Fruit fly (Drosophila melanogaster): ENCODE data around the gene CG17036.

Gene CG17036

dm6 chr2L:12720430-12721396 is 20.2 kb upstream of the CG17036 start (continued):
- TF ChIP-seq CG11294 (GFP tag; IDR thresholded peaks at IDR 0.05), result peak; percentile 36; the same call in 1 of the 2 replicates
- peak; percentile 54 for TF ChIP-seq Ets96B (tag; optimal IDR thresholded peaks at IDR 0.05)
- TF ChIP-seq lz (GFP tag; optimal IDR thresholded peaks at IDR 0.05), result peak; percentile 24
- no peak for TF ChIP-seq CG8319 (GFP tag; optimal IDR thresholded peaks at IDR 0.05)
- no peak for TF ChIP-seq fd85E (GFP tag; optimal IDR thresholded peaks at IDR 0.05)
- TF ChIP-seq CG9139 (GFP tag; optimal IDR thresholded peaks at IDR 0.05), result no peak
- TF ChIP-seq Lpt (GFP tag; optimal IDR thresholded peaks at IDR 0.05), result peak; percentile 3

dm6 chr2L:12719712-12720429 is 19.3 kb upstream of the CG17036 start:
- TF ChIP-seq Sox14 (GFP tag; optimal IDR thresholded peaks at IDR 0.05) (peak; percentile 31), CG8119 (GFP tag; IDR thresholded peaks at IDR 0.05) (no peak), ss (GFP tag; optimal IDR thresholded peaks at IDR 0.05) (no peak), CG6276 (GFP tag; optimal IDR thresholded peaks at IDR 0.05) (no peak), Eip78C (GFP tag) (peak; percentile 72), CG6808 (GFP tag; optimal IDR thresholded peaks at IDR 0.05) (peak; percentile 18), CG34406 (GFP tag; optimal IDR thresholded peaks at IDR 0.05) (no peak), CG6792 (GFP tag; optimal IDR thresholded peaks at IDR 0.05) (no peak), eg (GFP tag; IDR thresholded peaks at IDR 0.05) (0 out of 3 replicates have a peak, but pooled peaks have one; percentile 27), Eip93F (GFP tag; optimal IDR thresholded peaks at IDR 0.05) (no peak), pdm3 (GFP tag; optimal IDR thresholded peaks at IDR 0.05) (no peak), CG3919 (GFP tag; optimal IDR thresholded peaks at IDR 0.05) (no peak), svp (GFP tag) (peak; percentile 95), Smox (GFP tag; optimal IDR thresholded peaks at IDR 0.05) (no peak), vri (GFP tag; optimal IDR thresholded peaks at IDR 0.05) (peak; percentile 82), CG6163 (GFP tag; IDR thresholded peaks at IDR 0.05) (0 out of 3 replicates have a peak, but pooled peaks have one; percentile 41), fkh (GFP tag; optimal IDR thresholded peaks at IDR 0.05) (peak; percentile 50), CG16779 (tag; optimal IDR thresholded peaks at IDR 0.05) (peak; percentile 14)

dm6 chr2L:12718437-12719376 is 18.2 kb upstream of the CG17036 start, which contains the start of gene MRP:
TSS of gene MRP (plus strand) at chr2L:12719045.
- no peak for TF ChIP-seq Eip93F (GFP tag; optimal IDR thresholded peaks at IDR 0.05)
- no peak for TF ChIP-seq CG1621 (tag; optimal IDR thresholded peaks at IDR 0.05)
- peak; percentile 64 for TF ChIP-seq fkh (GFP tag; optimal IDR thresholded peaks at IDR 0.05)
- TF ChIP-seq CG15336 (GFP tag; IDR thresholded peaks at IDR 0.05), result 0 out of 2 replicates have a peak, but pooled peaks have one; percentile 6
- 0 out of 3 replicates have a peak, but pooled peaks have one; percentile 34 for TF ChIP-seq CG8119 (GFP tag; IDR thresholded peaks at IDR 0.05)
- TF ChIP-seq vri (GFP tag; optimal IDR thresholded peaks at IDR 0.05), result peak; percentile 23

- no peak for TF ChIP-seq CG1621 (tag; optimal IDR thresholded peaks at IDR 0.05)
- TF ChIP-seq CG11294 (GFP tag; IDR thresholded peaks at IDR 0.05), result no peak
- no peak for TF ChIP-seq ss (GFP tag; optimal IDR thresholded peaks at IDR 0.05)
- no peak for TF ChIP-seq dsx (GFP tag; optimal IDR thresholded peaks at IDR 0.05; ENCODE audit: poor library complexity, severe bottlenecking)
- TF ChIP-seq spab (GFP tag; optimal IDR thresholded peaks at IDR 0.05), result no peak
- TF ChIP-seq CG4318 (GFP tag; optimal IDR thresholded peaks at IDR 0.05), result no peak
- TF ChIP-seq fd59A (GFP tag; optimal IDR thresholded peaks at IDR 0.05), result no peak
- no peak for TF ChIP-seq CG6163 (GFP tag; IDR thresholded peaks at IDR 0.05)
- no peak for TF ChIP-seq CG7368 (GFP tag; optimal IDR thresholded peaks at IDR 0.05)
- TF ChIP-seq CG11762 (GFP tag; optimal IDR thresholded peaks at IDR 0.05; ENCODE audit: insufficient read depth), result no peak
- no peak for TF ChIP-seq eg (GFP tag; IDR thresholded peaks at IDR 0.05)
- TF ChIP-seq CG6854 (GFP tag; optimal IDR thresholded peaks at IDR 0.05), result no peak
- TF ChIP-seq Blimp-1 (GFP tag; optimal IDR thresholded peaks at IDR 0.05), result no peak
- TF ChIP-seq fkh (GFP tag; optimal IDR thresholded peaks at IDR 0.05), result no peak
- TF ChIP-seq CG8119 (GFP tag; IDR thresholded peaks at IDR 0.05), result no peak
- TF ChIP-seq CG3919 (GFP tag; optimal IDR thresholded peaks at IDR 0.05), result no peak
- no peak for TF ChIP-seq Sox15 (GFP tag; optimal IDR thresholded peaks at IDR 0.05)
- no peak for TF ChIP-seq Hr39 (GFP tag; optimal IDR thresholded peaks at IDR 0.05)
- TF ChIP-seq svp (GFP tag), result no peak
These were observed 12.3 kb upstream of the CG17036 start, which contains the start of gene CG5787 for dm6 chr2L:12712852-12713251. TSS of gene CG5787 (minus strand) at chr2L:12712952.

Data from whole organism, prepupa.